Worm (Caenorhabditis elegans) whole organism, L2 larva: ENCODE data around the gene tbc-20.

ENCODE experiments used
- aly-2 ChIP-seq: fragments of 150-350 bp; optimal IDR thresholded peaks from 2 replicates; lab custom pipeline; 2014; ENCODE audit warnings: missing biosample characterization, missing genetic modification characterization
- lin-11 ChIP-seq: fragments of 150-350 bp; sonication (generic microtip); optimal IDR thresholded peaks from 2 replicates; lab custom pipeline; 2014; ENCODE audit warnings: missing biosample characterization, missing genetic modification characterization, inconsistent platforms, mixed read lengths
- nhr-12 ChIP-seq: fragments of 150-350 bp; optimal IDR thresholded peaks from 2 replicates; lab custom pipeline; 2014; ENCODE audit warnings: missing biosample characterization, missing genetic modification characterization
- nhr-237 ChIP-seq: fragments of 150-350 bp; optimal IDR thresholded peaks from 2 replicates; lab custom pipeline; 2014; ENCODE audit warnings: missing biosample characterization, missing genetic modification characterization
- nhr-6 ChIP-seq: fragments of 150-350 bp; optimal IDR thresholded peaks from 2 replicates; lab custom pipeline; 2014; ENCODE audit warnings: missing biosample characterization, missing genetic modification characterization

DNA sequence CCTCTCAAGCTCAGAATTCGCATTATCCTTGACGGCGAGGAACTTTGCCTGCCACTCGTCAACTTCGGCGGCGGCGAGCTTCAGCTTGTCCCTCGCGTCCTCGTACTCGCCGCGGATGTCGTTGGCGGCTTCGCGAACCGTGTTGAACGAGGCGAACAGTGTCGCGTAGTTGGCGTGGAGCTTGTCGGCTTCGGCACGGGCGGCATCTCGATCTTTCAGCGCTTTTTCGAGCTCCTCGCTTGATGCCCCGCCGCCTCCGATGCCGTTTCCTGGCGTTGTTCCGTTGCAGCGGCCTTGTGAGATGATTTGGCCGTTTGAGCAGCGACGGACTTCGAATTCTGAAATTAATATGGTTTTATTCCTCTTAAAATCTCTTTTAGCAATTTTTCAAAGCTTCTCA, 45.0 kb upstream of the tbc-20 start:
- no peak for TF ChIP-seq nhr-12 (tag; lab: Kevin White, UChicago)
- no peak for TF ChIP-seq nhr-6
- TF ChIP-seq lin-11 (tag; lab: Kevin White, UChicago) = no peak
- no peak for TF ChIP-seq nhr-237
- TF ChIP-seq aly-2 (tag; lab: Kevin White, UChicago) = no peak
